Fruit fly (Drosophila melanogaster): Measurements from ENCODE around the gene CG7724.

The CG7724 gene

dm6 chr3L:17055467-17055877 lies at the start of gene CG7724:
Gene CG7724, plus strand, starts transcription at chr3L:17055613.
- TF ChIP-seq CTCF (optimal IDR thresholded peaks at IDR 0.05) (no peak), CG8478 (optimal IDR thresholded peaks at IDR 0.05) (no peak)

dm6 chr3L:17006250-17006693 lies 49.1 kb upstream of the CG7724 start:
- TF ChIP-seq CTCF (optimal IDR thresholded peaks at IDR 0.05) (no peak), CG8478 (optimal IDR thresholded peaks at IDR 0.05) (no peak)

- TF ChIP-seq CG8478 (optimal IDR thresholded peaks at IDR 0.05), result no peak
- no peak for TF ChIP-seq CTCF (optimal IDR thresholded peaks at IDR 0.05)
Measured at dm6 chr3L:17007041-17007471, 48.4 kb upstream of the CG7724 start.

- no peak for TF ChIP-seq CTCF (optimal IDR thresholded peaks at IDR 0.05)
Measured at dm6 chr3L:17007496-17007895, 47.9 kb upstream of the CG7724 start.

dm6 chr3L:17007945-17008344 lies 47.5 kb upstream of the CG7724 start:
- no peak for TF ChIP-seq CTCF (optimal IDR thresholded peaks at IDR 0.05)
- TF ChIP-seq CG8478 (optimal IDR thresholded peaks at IDR 0.05), result no peak

- TF ChIP-seq CG8478 (optimal IDR thresholded peaks at IDR 0.05) (no peak), CTCF (optimal IDR thresholded peaks at IDR 0.05) (no peak)
Measured at dm6 chr3L:17008911-17009364, 46.5 kb upstream of the CG7724 start.

dm6 chr3L:17009715-17010491 lies 45.5 kb upstream of the CG7724 start:
- no peak for TF ChIP-seq CTCF (optimal IDR thresholded peaks at IDR 0.05)
- TF ChIP-seq CG8478 (optimal IDR thresholded peaks at IDR 0.05), result no peak

- no peak for TF ChIP-seq CTCF (optimal IDR thresholded peaks at IDR 0.05)
- TF ChIP-seq CG8478 (optimal IDR thresholded peaks at IDR 0.05), result no peak
Measured at dm6 chr3L:17010492-17011303, 44.7 kb upstream of the CG7724 start.

dm6 chr3L:17011351-17012016 lies 43.9 kb upstream of the CG7724 start:
- TF ChIP-seq CTCF (optimal IDR thresholded peaks at IDR 0.05) (no peak), CG8478 (optimal IDR thresholded peaks at IDR 0.05) (no peak)

- TF ChIP-seq CG8478 (optimal IDR thresholded peaks at IDR 0.05) (no peak), CTCF (optimal IDR thresholded peaks at IDR 0.05) (peak in 1 of 2 experiments; percentile 27)
Measured at dm6 chr3L:17012017-17012719, 43.2 kb upstream of the CG7724 start, which contains the start of gene CG3764. Gene CG3764, minus strand, starts transcription at chr3L:17012565.

dm6 chr3L:17015663-17016575 lies 39.5 kb upstream of the CG7724 start, which contains the start of the genes CG6664 and CG7728:
Gene CG6664, minus strand, starts transcription at chr3L:17016180.
Gene CG7728, plus strand, starts transcription at chr3L:17016536.
- TF ChIP-seq CG8478 (optimal IDR thresholded peaks at IDR 0.05) (no peak), CTCF (optimal IDR thresholded peaks at IDR 0.05) (no peak)

- no peak for TF ChIP-seq CTCF (optimal IDR thresholded peaks at IDR 0.05)
- no peak for TF ChIP-seq CG8478 (optimal IDR thresholded peaks at IDR 0.05)
Measured at dm6 chr3L:17016576-17016917, 38.9 kb upstream of the CG7724 start.

- TF ChIP-seq CTCF (optimal IDR thresholded peaks at IDR 0.05) (no peak), CG8478 (optimal IDR thresholded peaks at IDR 0.05) (no peak)
Measured at dm6 chr3L:17022756-17023155, 32.7 kb upstream of the CG7724 start, which contains the start of gene CG6652. Gene CG6652, minus strand, starts transcription at chr3L:17022856.

All from S2 (cell line).